Worm (Caenorhabditis elegans) whole organism, early embryonic: Measurements from ENCODE around the gene C17A2.2.

Experiments
- B0310.2 ChIP-seq: sonication (generic microtip); optimal IDR thresholded peaks from 2 replicates; lab custom pipeline; 2016; ENCODE audit warnings: mild to moderate bottlenecking, missing genetic modification characterization, missing compliant biosample characterization
- aly-1 ChIP-seq: sonication (generic microtip); optimal IDR thresholded peaks from 2 replicates; lab custom pipeline; 2016; ENCODE audit warnings: missing genetic modification characterization, missing compliant biosample characterization
- ceh-36 ChIP-seq: sonication (generic microtip); optimal IDR thresholded peaks from 2 replicates; lab custom pipeline; 2016; ENCODE audit warnings: missing genetic modification characterization, inconsistent platforms, missing compliant biosample characterization
- ets-7 ChIP-seq: sonication (generic microtip); optimal IDR thresholded peaks from 2 replicates; lab custom pipeline; 2016; ENCODE audit warnings: missing genotype, missing genetic modification characterization, missing compliant biosample characterization
- pes-1 ChIP-seq: fragments of 200-800 bp; sonication (Bioruptor generic); IDR thresholded peaks from 2 replicates; pipeline ENCODE4 v1.3.6; 2022; ENCODE audit warnings: missing genetic modification reagents, missing genetic modification characterization, missing compliant biosample characterization
- tbx-37 ChIP-seq: fragments of 200-800 bp; sonication (Bioruptor generic); conservative IDR thresholded peaks from 2 replicates; pipeline ENCODE4 v1.3.6; 2022; ENCODE audit warnings: missing genetic modification reagents, missing genetic modification characterization, missing compliant biosample characterization

- no peak for TF ChIP-seq B0310.2 (tag; lab: Kevin White, UChicago)
- no peak for TF ChIP-seq tbx-37 (GFP tag; lab: Robert Waterston, UW)
- TF ChIP-seq pes-1 = no peak
- TF ChIP-seq ets-7 (tag; lab: Kevin White, UChicago) = no peak
- TF ChIP-seq aly-1 (tag; lab: Kevin White, UChicago) = no peak
- TF ChIP-seq ceh-36 (tag; lab: Kevin White, UChicago) = no peak
Observed at ce11 chrII:3823855-3824254, 22.3 kb upstream of the C17A2.2 start, which contains the start of gene skr-15.
